Worm (Caenorhabditis elegans) whole organism, midembryonic: Measurements from ENCODE around the gene wrt-10.

Source experiments
- T22C8.4 ChIP-seq: fragments of 200-800 bp; sonication (Bioruptor generic); IDR thresholded peaks from 2 replicates; pipeline ENCODE4 v1.3.6; 2022; ENCODE audit warnings: missing genetic modification characterization, missing compliant biosample characterization
- cog-1 ChIP-seq: sonication (generic microtip); optimal IDR thresholded peaks from 2 replicates; lab custom pipeline; 2016; ENCODE audit warnings: missing genetic modification characterization, missing compliant biosample characterization
- flt-1 ChIP-seq: fragments of 200-800 bp; sonication (Bioruptor generic); IDR thresholded peaks from 2 replicates; pipeline ENCODE4 v1.3.6; 2022; ENCODE audit warnings: missing genetic modification characterization, missing compliant biosample characterization
- klf-2 ChIP-seq: fragments of 200-800 bp; sonication (Bioruptor generic); conservative IDR thresholded peaks from 2 replicates; pipeline ENCODE4 v1.3.6; 2022; ENCODE audit warnings: missing genetic modification reagents, missing genetic modification characterization, missing compliant biosample characterization
- med-1 ChIP-seq: sonication (generic microtip); optimal IDR thresholded peaks from 2 replicates; lab custom pipeline; 2017; ENCODE audit warnings: missing genetic modification characterization, mild to moderate bottlenecking, missing compliant biosample characterization, antibody characterized with exemption, missing genetic modification reagents; ENCODE audit not compliant: insufficient read depth
- ref-1 ChIP-seq: fragments of 200-800 bp; sonication (Bioruptor generic); conservative IDR thresholded peaks from 2 replicates; pipeline ENCODE4 v1.3.6; 2022; ENCODE audit warnings: missing genetic modification reagents, missing genetic modification characterization, missing compliant biosample characterization
- tab-1 ChIP-seq: fragments of 200-800 bp; sonication (Bioruptor generic); IDR thresholded peaks from 2 replicates; pipeline ENCODE4 v1.3.6; 2022; ENCODE audit warnings: missing genetic modification characterization, missing compliant biosample characterization
- ztf-23 ChIP-seq: fragments of 200-800 bp; sonication (Bioruptor generic); IDR thresholded peaks from 2 replicates; pipeline ENCODE4 v1.3.6; 2022; ENCODE audit warnings: missing genetic modification reagents, missing genetic modification characterization, missing compliant biosample characterization
- ztf-29 ChIP-seq: fragments of 200-800 bp; sonication (Bioruptor generic); IDR thresholded peaks from 2 replicates; pipeline ENCODE4 v1.3.6; 2022; ENCODE audit warnings: missing genetic modification reagents, missing genetic modification characterization, missing compliant biosample characterization

wrt-10 gene

ce11 chrII:7560844-7561243 is 26.5 kb upstream of the wrt-10 start:
- no peak for TF ChIP-seq klf-2 (GFP tag; lab: Robert Waterston, UW)
- no peak for TF ChIP-seq ztf-29 (GFP tag; lab: Robert Waterston, UW)
- TF ChIP-seq ztf-23 (GFP tag; lab: Robert Waterston, UW): no peak
- TF ChIP-seq tab-1 (GFP tag; lab: Robert Waterston, UW): no peak

ce11 chrII:7558864-7559263 is 24.5 kb upstream of the wrt-10 start:
- TF ChIP-seq T22C8.4 (GFP tag; lab: Robert Waterston, UW): no peak
- TF ChIP-seq ztf-23 (GFP tag; lab: Robert Waterston, UW): no peak
- no peak for TF ChIP-seq ztf-29 (GFP tag; lab: Robert Waterston, UW)

- TF ChIP-seq cog-1 (tag; lab: Kevin White, UChicago) (no peak), med-1 (no peak), klf-2 (GFP tag; lab: Robert Waterston, UW) (no peak), tab-1 (GFP tag; lab: Robert Waterston, UW) (no peak), ztf-23 (GFP tag; lab: Robert Waterston, UW) (no peak), ztf-29 (GFP tag; lab: Robert Waterston, UW) (no peak), ref-1 (GFP tag; lab: Robert Waterston, UW) (no peak), T22C8.4 (GFP tag; lab: Robert Waterston, UW) (no peak), flt-1 (GFP tag; lab: Robert Waterston, UW) (no peak)
Measured at ce11 chrII:7557981-7558380, 23.6 kb upstream of the wrt-10 start.

- TF ChIP-seq ztf-23 (GFP tag; lab: Robert Waterston, UW): no peak
- TF ChIP-seq ref-1 (GFP tag; lab: Robert Waterston, UW): no peak
- TF ChIP-seq ztf-29 (GFP tag; lab: Robert Waterston, UW): no peak
- no peak for TF ChIP-seq tab-1 (GFP tag; lab: Robert Waterston, UW)
- no peak for TF ChIP-seq klf-2 (GFP tag; lab: Robert Waterston, UW)
- no peak for TF ChIP-seq T22C8.4 (GFP tag; lab: Robert Waterston, UW)
- TF ChIP-seq med-1: no peak
- TF ChIP-seq cog-1 (tag; lab: Kevin White, UChicago): no peak
- no peak for TF ChIP-seq flt-1 (GFP tag; lab: Robert Waterston, UW)
Measured at ce11 chrII:7555454-7555853, 21.1 kb upstream of the wrt-10 start, which contains the start of gene ZK1290.14. TSS of gene ZK1290.14 (minus strand) at chrII:7555592.

ce11 chrII:7554716-7555247 is 20.4 kb upstream of the wrt-10 start:
- TF ChIP-seq klf-2 (GFP tag; lab: Robert Waterston, UW) (no peak), cog-1 (tag; lab: Kevin White, UChicago) (no peak), ref-1 (GFP tag; lab: Robert Waterston, UW) (no peak), med-1 (no peak), flt-1 (GFP tag; lab: Robert Waterston, UW) (no peak), ztf-29 (GFP tag; lab: Robert Waterston, UW) (no peak), ztf-23 (GFP tag; lab: Robert Waterston, UW) (no peak), T22C8.4 (GFP tag; lab: Robert Waterston, UW) (no peak), tab-1 (GFP tag; lab: Robert Waterston, UW) (no peak)

- TF ChIP-seq tab-1 (GFP tag; lab: Robert Waterston, UW): no peak
- TF ChIP-seq ref-1 (GFP tag; lab: Robert Waterston, UW): no peak
- TF ChIP-seq cog-1 (tag; lab: Kevin White, UChicago): no peak
- no peak for TF ChIP-seq med-1
- no peak for TF ChIP-seq ztf-29 (GFP tag; lab: Robert Waterston, UW)
- no peak for TF ChIP-seq T22C8.4 (GFP tag; lab: Robert Waterston, UW)
- no peak for TF ChIP-seq klf-2 (GFP tag; lab: Robert Waterston, UW)
- no peak for TF ChIP-seq flt-1 (GFP tag; lab: Robert Waterston, UW)
- TF ChIP-seq ztf-23 (GFP tag; lab: Robert Waterston, UW): no peak
Measured at ce11 chrII:7553806-7554205, 19.4 kb upstream of the wrt-10 start, which contains the start of gene ZK1290.10. TSS of gene ZK1290.10 (minus strand) at chrII:7553906.

- TF ChIP-seq ref-1 (GFP tag; lab: Robert Waterston, UW): no peak
- TF ChIP-seq klf-2 (GFP tag; lab: Robert Waterston, UW): no peak
- no peak for TF ChIP-seq ztf-29 (GFP tag; lab: Robert Waterston, UW)
- TF ChIP-seq ztf-23 (GFP tag; lab: Robert Waterston, UW): no peak
- TF ChIP-seq flt-1 (GFP tag; lab: Robert Waterston, UW): no peak
- TF ChIP-seq cog-1 (tag; lab: Kevin White, UChicago): no peak
- TF ChIP-seq tab-1 (GFP tag; lab: Robert Waterston, UW): no peak
- no peak for TF ChIP-seq med-1
- TF ChIP-seq T22C8.4 (GFP tag; lab: Robert Waterston, UW): no peak
Measured at ce11 chrII:7549035-7549434, 14.7 kb upstream of the wrt-10 start, which contains the start of gene tph-1. TSS of gene tph-1 (plus strand) at chrII:7549335.

- TF ChIP-seq ztf-29 (GFP tag; lab: Robert Waterston, UW): no peak
- no peak for TF ChIP-seq tab-1 (GFP tag; lab: Robert Waterston, UW)
- TF ChIP-seq med-1: no peak
- TF ChIP-seq ref-1 (GFP tag; lab: Robert Waterston, UW): no peak
- no peak for TF ChIP-seq T22C8.4 (GFP tag; lab: Robert Waterston, UW)
- TF ChIP-seq ztf-23 (GFP tag; lab: Robert Waterston, UW): no peak
- no peak for TF ChIP-seq cog-1 (tag; lab: Kevin White, UChicago)
- no peak for TF ChIP-seq klf-2 (GFP tag; lab: Robert Waterston, UW)
Measured at ce11 chrII:7548044-7548443, 13.7 kb upstream of the wrt-10 start, which contains the start of gene fbxa-224. TSS of gene fbxa-224 (minus strand) at chrII:7548144.

ce11 chrII:7547269-7547668 is 12.9 kb upstream of the wrt-10 start:
- no peak for TF ChIP-seq klf-2 (GFP tag; lab: Robert Waterston, UW)
- TF ChIP-seq ztf-23 (GFP tag; lab: Robert Waterston, UW): no peak
- TF ChIP-seq med-1: no peak
- TF ChIP-seq flt-1 (GFP tag; lab: Robert Waterston, UW): no peak
- no peak for TF ChIP-seq ref-1 (GFP tag; lab: Robert Waterston, UW)
- TF ChIP-seq T22C8.4 (GFP tag; lab: Robert Waterston, UW): no peak
- TF ChIP-seq cog-1 (tag; lab: Kevin White, UChicago): no peak
- TF ChIP-seq ztf-29 (GFP tag; lab: Robert Waterston, UW): no peak
